ENCODE assay signal across 5 fruit fly cellular contexts in genomic region chr2L:1986343-1987280, dm6.
TF ChIP-seq lines count a peak whose summit lies in the region.

No protein-coding gene starts in this region.

- TF ChIP-seq CTCF in whole organism, embryonic (GFP tag; optimal IDR thresholded peaks at IDR 0.05; lab: Kevin White, UChicago): no peak

TF ChIP-seq in whole organism, adult, 20 proteins besides CTCF, POLR2A, EP300 and RAD21 (continues in another document):
- peak; percentile 59 for TF ChIP-seq CG7045 (GFP tag; optimal IDR thresholded peaks at IDR 0.05; lab: Kevin White, UChicago)
- TF ChIP-seq bab1 (GFP tag; optimal IDR thresholded peaks at IDR 0.05; lab: Kevin White, UChicago): peak; percentile 7
- no peak for TF ChIP-seq CG1620 (GFP tag; optimal IDR thresholded peaks at IDR 0.05; lab: Kevin White, UChicago)
- peak; percentile 98 for TF ChIP-seq tj (GFP tag; optimal IDR thresholded peaks at IDR 0.05; lab: Kevin White, UChicago)
- TF ChIP-seq cnc (optimal IDR thresholded peaks at IDR 0.05; lab: Kevin White, UChicago): no peak
- peak; percentile 41 for TF ChIP-seq toe (GFP tag; optimal IDR thresholded peaks at IDR 0.05; lab: Kevin White, UChicago)
- peak; percentile 30 for TF ChIP-seq CG14711 (tag; optimal IDR thresholded peaks at IDR 0.05; lab: Kevin White, UChicago)
- TF ChIP-seq Crg-1 (GFP tag; optimal IDR thresholded peaks at IDR 0.05; lab: Kevin White, UChicago): no peak
- no peak for TF ChIP-seq CG5204 (GFP tag; optimal IDR thresholded peaks at IDR 0.05; lab: Kevin White, UChicago)
- TF ChIP-seq pad (GFP tag; optimal IDR thresholded peaks at IDR 0.05; lab: Kevin White, UChicago): no peak
- TF ChIP-seq cic (GFP tag; optimal IDR thresholded peaks at IDR 0.05; lab: Kevin White, UChicago): peak; percentile 71
- no peak for TF ChIP-seq CG33017 (tag; optimal IDR thresholded peaks at IDR 0.05; lab: Kevin White, UChicago)
- TF ChIP-seq CG12768 (GFP tag; optimal IDR thresholded peaks at IDR 0.05; lab: Kevin White, UChicago): no peak
- peak; percentile 92 for TF ChIP-seq kay (GFP tag; lab: Kevin White, UChicago; ENCODE audit: borderline replicate concordance)
- TF ChIP-seq Mnt (GFP tag; optimal IDR thresholded peaks at IDR 0.05; lab: Kevin White, UChicago): peak; percentile 15
- TF ChIP-seq CG7101 (tag; optimal IDR thresholded peaks at IDR 0.05; lab: Kevin White, UChicago): peak; percentile 40
- TF ChIP-seq Hr96 (GFP tag; optimal IDR thresholded peaks at IDR 0.05; lab: Kevin White, UChicago): peak; percentile 59
- peak; percentile 21 for TF ChIP-seq Clk (GFP tag; optimal IDR thresholded peaks at IDR 0.05; lab: Kevin White, UChicago)

TF ChIP-seq in whole organism, embryonic, 481 proteins besides CTCF, POLR2A, EP300 and RAD21 (continues in another document):
- TF ChIP-seq Sox100B (GFP tag; optimal IDR thresholded peaks at IDR 0.05; lab: Kevin White, UChicago) (peak; percentile 11), D19B (GFP tag; optimal IDR thresholded peaks at IDR 0.05; lab: Kevin White, UChicago) (peak; percentile 53), HLH54F (GFP tag; optimal IDR thresholded peaks at IDR 0.05; lab: Kevin White, UChicago) (peak; percentile 37), maf-S (GFP tag; optimal IDR thresholded peaks at IDR 0.05; lab: Kevin White, UChicago) (peak; percentile 21), ewg (GFP tag; optimal IDR thresholded peaks at IDR 0.05; lab: Kevin White, UChicago) (no peak), Poxn (GFP tag; IDR thresholded peaks at IDR 0.05; lab: Robert Waterston, UW) (no peak), CG4854 (GFP tag; optimal IDR thresholded peaks at IDR 0.05; lab: Kevin White, UChicago) (no peak), ro (GFP tag; IDR thresholded peaks at IDR 0.05; lab: Robert Waterston, UW) (no peak), CG12659 (GFP tag; optimal IDR thresholded peaks at IDR 0.05; lab: Kevin White, UChicago) (peak; percentile 49), da (GFP tag; optimal IDR thresholded peaks at IDR 0.05; lab: Kevin White, UChicago) (no peak), PHDP (tag; optimal IDR thresholded peaks at IDR 0.05; lab: Kevin White, UChicago) (peak; percentile 36), CG18599 (GFP tag; optimal IDR thresholded peaks at IDR 0.05; lab: Kevin White, UChicago) (peak; percentile 63), CG18764 (GFP tag; optimal IDR thresholded peaks at IDR 0.05; lab: Kevin White, UChicago) (no peak), sob (GFP tag; IDR thresholded peaks at IDR 0.05; lab: Robert Waterston, UW) (peak; percentile 49), CG3163 (GFP tag; optimal IDR thresholded peaks at IDR 0.05; lab: Kevin White, UChicago) (no peak), Lim3 (GFP tag; IDR thresholded peaks at IDR 0.05; lab: Robert Waterston, UW) (no peak), Meics (GFP tag; optimal IDR thresholded peaks at IDR 0.05; lab: Kevin White, UChicago) (peak; percentile 80), CG7987 (GFP tag; optimal IDR thresholded peaks at IDR 0.05; lab: Kevin White, UChicago) (peak; percentile 98), CG30020 (tag; optimal IDR thresholded peaks at IDR 0.05; lab: Kevin White, UChicago) (no peak)

TF ChIP-seq in whole organism, prepupa, 60 proteins besides CTCF, POLR2A, EP300 and RAD21 (continues in another document):
- TF ChIP-seq CG8319 (GFP tag; optimal IDR thresholded peaks at IDR 0.05; lab: Kevin White, UChicago) (no peak), pdm3 (GFP tag; optimal IDR thresholded peaks at IDR 0.05; lab: Kevin White, UChicago) (peak; percentile 69), Sox102F (GFP tag; optimal IDR thresholded peaks at IDR 0.05; lab: Kevin White, UChicago) (no peak), spab (GFP tag; optimal IDR thresholded peaks at IDR 0.05; lab: Kevin White, UChicago) (no peak), CG6808 (GFP tag; optimal IDR thresholded peaks at IDR 0.05; lab: Kevin White, UChicago) (peak; percentile 0), dsx (GFP tag; optimal IDR thresholded peaks at IDR 0.05; lab: Kevin White, UChicago; ENCODE audit: poor library complexity, severe bottlenecking) (peak; percentile 57), CG7368 (GFP tag; optimal IDR thresholded peaks at IDR 0.05; lab: Kevin White, UChicago) (peak; percentile 14), CG6854 (GFP tag; optimal IDR thresholded peaks at IDR 0.05; lab: Kevin White, UChicago) (no peak), Blimp-1 (GFP tag; optimal IDR thresholded peaks at IDR 0.05; lab: Kevin White, UChicago) (no peak), Hr4 (GFP tag; optimal IDR thresholded peaks at IDR 0.05; lab: Kevin White, UChicago) (peak; percentile 58), Lpt (GFP tag; optimal IDR thresholded peaks at IDR 0.05; lab: Kevin White, UChicago) (peak; percentile 37), Met (GFP tag; optimal IDR thresholded peaks at IDR 0.05; lab: Kevin White, UChicago) (peak; percentile 70), Eip78C (GFP tag; lab: Kevin White, UChicago) (peak; percentile 86), vri (GFP tag; optimal IDR thresholded peaks at IDR 0.05; lab: Kevin White, UChicago) (peak; percentile 79), CG11902 (GFP tag; optimal IDR thresholded peaks at IDR 0.05; lab: Kevin White, UChicago) (peak; percentile 8), esn (GFP tag; optimal IDR thresholded peaks at IDR 0.05; lab: Kevin White, UChicago) (peak; percentile 72), CG11294 (GFP tag; IDR thresholded peaks at IDR 0.05; lab: Robert Waterston, UW) (peak; percentile 22; the same call in 1 of the 2 replicates), Gug (GFP tag; IDR thresholded peaks at IDR 0.05; lab: Robert Waterston, UW) (no peak), CG6163 (GFP tag; IDR thresholded peaks at IDR 0.05; lab: Robert Waterston, UW) (peak; percentile 34; the same call in 2 of the 3 replicates)

TF ChIP-seq in whole organism, pupa, 21 proteins besides CTCF, POLR2A, EP300 and RAD21:
- TF ChIP-seq CG17806 (tag; optimal IDR thresholded peaks at IDR 0.05; lab: Kevin White, UChicago): peak; percentile 32
- TF ChIP-seq CG14655 (GFP tag; optimal IDR thresholded peaks at IDR 0.05; lab: Kevin White, UChicago): no peak
- no peak for TF ChIP-seq gl (tag; optimal IDR thresholded peaks at IDR 0.05; lab: Kevin White, UChicago)
- peak; percentile 30; the same call in 1 of the 3 replicates for TF ChIP-seq fd96Ca (GFP tag; IDR thresholded peaks at IDR 0.05; lab: Robert Waterston, UW)
- TF ChIP-seq CG9948 (tag; optimal IDR thresholded peaks at IDR 0.05; lab: Kevin White, UChicago): peak; percentile 1
- no peak for TF ChIP-seq EcR (GFP tag; optimal IDR thresholded peaks at IDR 0.05; lab: Kevin White, UChicago)
- peak; percentile 8 for TF ChIP-seq CG34367 (tag; optimal IDR thresholded peaks at IDR 0.05; lab: Kevin White, UChicago)
- no peak for TF ChIP-seq CG13204 (GFP tag; optimal IDR thresholded peaks at IDR 0.05; lab: Kevin White, UChicago)
- TF ChIP-seq CG8159 (tag; optimal IDR thresholded peaks at IDR 0.05; lab: Kevin White, UChicago): peak; percentile 63
- TF ChIP-seq rn (GFP tag; IDR thresholded peaks at IDR 0.05; lab: Robert Waterston, UW): no peak
- TF ChIP-seq D1 (tag; optimal IDR thresholded peaks at IDR 0.05; lab: Kevin White, UChicago): no peak
- TF ChIP-seq Snoo (tag; optimal IDR thresholded peaks at IDR 0.05; lab: Kevin White, UChicago): peak; percentile 49
- no peak for TF ChIP-seq Pif1B (GFP tag; optimal IDR thresholded peaks at IDR 0.05; lab: Kevin White, UChicago)
- no peak for TF ChIP-seq CG12605 (GFP tag; IDR thresholded peaks at IDR 0.05; lab: Robert Waterston, UW)
- peak; percentile 40 for TF ChIP-seq CG15710 (tag; optimal IDR thresholded peaks at IDR 0.05; lab: Kevin White, UChicago)
- no peak for TF ChIP-seq CG10348 (GFP tag; IDR thresholded peaks at IDR 0.05; lab: Robert Waterston, UW)
- TF ChIP-seq CG32121 (GFP tag; IDR thresholded peaks at IDR 0.05; lab: Robert Waterston, UW): no peak; the same call in 1 of the 2 replicates
- no peak for TF ChIP-seq Pif1A (GFP tag; optimal IDR thresholded peaks at IDR 0.05; lab: Kevin White, UChicago)
- peak; percentile 43 for TF ChIP-seq CG8301 (tag; optimal IDR thresholded peaks at IDR 0.05; lab: Kevin White, UChicago)
- peak; percentile 59; the same call in 1 of the 2 replicates for TF ChIP-seq Ets98B (GFP tag; IDR thresholded peaks at IDR 0.05; lab: Robert Waterston, UW)
- TF ChIP-seq CG4496 (GFP tag; IDR thresholded peaks at IDR 0.05; lab: Robert Waterston, UW): peak; percentile 70; the same call in 2 of the 3 replicates

TF ChIP-seq in whole organism, wandering third instar larva, 38 proteins besides CTCF, POLR2A, EP300 and RAD21 (continues in another document):
- TF ChIP-seq Sp1 (GFP tag; optimal IDR thresholded peaks at IDR 0.05; lab: Kevin White, UChicago): peak; percentile 69
- TF ChIP-seq h (GFP tag; optimal IDR thresholded peaks at IDR 0.05; lab: Kevin White, UChicago): peak; percentile 79
- TF ChIP-seq fru (GFP tag; optimal IDR thresholded peaks at IDR 0.05; lab: Kevin White, UChicago): peak; percentile 78
- TF ChIP-seq ey (GFP tag; optimal IDR thresholded peaks at IDR 0.05; lab: Kevin White, UChicago): peak; percentile 59
- no peak for TF ChIP-seq sage (GFP tag; optimal IDR thresholded peaks at IDR 0.05; lab: Kevin White, UChicago)
- no peak for TF ChIP-seq dsf (GFP tag; optimal IDR thresholded peaks at IDR 0.05; lab: Kevin White, UChicago; ENCODE audit: borderline replicate concordance)
- TF ChIP-seq br (GFP tag; optimal IDR thresholded peaks at IDR 0.05; lab: Kevin White, UChicago): peak; percentile 74
- no peak for TF ChIP-seq Rel (GFP tag; optimal IDR thresholded peaks at IDR 0.05; lab: Kevin White, UChicago)
- peak; percentile 61 for TF ChIP-seq Rel (tag; optimal IDR thresholded peaks at IDR 0.05; lab: Kevin White, UChicago)
- TF ChIP-seq HLH106 (tag; optimal IDR thresholded peaks at IDR 0.05; lab: Kevin White, UChicago): peak; percentile 61
- TF ChIP-seq N (GFP tag; optimal IDR thresholded peaks at IDR 0.05; lab: Kevin White, UChicago): no peak
- no peak for TF ChIP-seq Hr78 (GFP tag; optimal IDR thresholded peaks at IDR 0.05; lab: Kevin White, UChicago)
- TF ChIP-seq rgr (GFP tag; optimal IDR thresholded peaks at IDR 0.05; lab: Kevin White, UChicago): peak; percentile 70
- no peak for TF ChIP-seq Dif (GFP tag; optimal IDR thresholded peaks at IDR 0.05; lab: Kevin White, UChicago; ENCODE audit: partially characterized antibody)
- no peak for TF ChIP-seq Hnf4 (GFP tag; optimal IDR thresholded peaks at IDR 0.05; lab: Kevin White, UChicago)
- TF ChIP-seq Mio (GFP tag; optimal IDR thresholded peaks at IDR 0.05; lab: Kevin White, UChicago): peak; percentile 62
- no peak for TF ChIP-seq CG32264 (GFP tag; optimal IDR thresholded peaks at IDR 0.05; lab: Kevin White, UChicago)
- no peak for TF ChIP-seq pan (optimal IDR thresholded peaks at IDR 0.05; lab: Kevin White, UChicago)
- no peak for TF ChIP-seq Jra (GFP tag; optimal IDR thresholded peaks at IDR 0.05; lab: Kevin White, UChicago)
- peak; percentile 27 for TF ChIP-seq CG9705 (GFP tag; optimal IDR thresholded peaks at IDR 0.05; lab: Kevin White, UChicago)
- no peak for TF ChIP-seq tai (GFP tag; optimal IDR thresholded peaks at IDR 0.05; lab: Kevin White, UChicago)
- TF ChIP-seq woc (GFP tag; optimal IDR thresholded peaks at IDR 0.05; lab: Kevin White, UChicago): peak; percentile 72
- no peak for TF ChIP-seq Abd-B (GFP tag; optimal IDR thresholded peaks at IDR 0.05; lab: Kevin White, UChicago)
- TF ChIP-seq Myc (optimal IDR thresholded peaks at IDR 0.05; lab: Kevin White, UChicago): no peak
- peak; percentile 67 for TF ChIP-seq OdsH (GFP tag; optimal IDR thresholded peaks at IDR 0.05; lab: Kevin White, UChicago)
